Fruit fly (Drosophila melanogaster): Measurements from ENCODE around the gene wat.
A peak's percentile ranks its signal among the peaks of the same experiment; 100 is the strongest.

The wat gene

DNA sequence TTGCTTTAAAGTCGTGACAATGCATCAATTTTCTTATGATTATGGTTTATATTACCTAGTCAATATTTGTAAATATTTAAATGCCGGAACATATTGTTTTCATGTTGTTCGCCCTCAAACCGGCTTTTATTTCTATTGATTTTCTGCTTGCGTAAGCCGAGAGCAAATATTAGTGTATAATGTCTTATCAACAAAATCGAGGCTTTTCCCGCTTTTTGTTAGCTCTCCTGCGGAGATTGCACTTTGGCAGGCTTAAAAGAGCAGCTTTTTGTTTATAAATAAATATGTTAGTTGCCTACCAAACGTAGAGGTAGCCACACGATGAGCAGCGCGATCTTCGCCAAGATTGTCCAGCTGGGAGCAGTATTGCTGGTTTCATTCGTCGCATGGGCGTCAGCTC lies 32.2 kb upstream of the wat start, which contains the start of gene CG11842:
CG11842 (plus strand) TSS at position 301 of the 400 bp plus-strand sequence.
- no peak for TF ChIP-seq nmo (GFP tag; optimal IDR thresholded peaks at IDR 0.05)
- no peak for TF ChIP-seq Sry-δ (GFP tag; optimal IDR thresholded peaks at IDR 0.05)
- no peak for TF ChIP-seq H2.0 (GFP tag; IDR thresholded peaks at IDR 0.05)
- TF ChIP-seq Hsf (GFP tag; optimal IDR thresholded peaks at IDR 0.05) = no peak
- TF ChIP-seq mam (GFP tag; optimal IDR thresholded peaks at IDR 0.05) = no peak
- no peak for TF ChIP-seq CG16813 (GFP tag; IDR thresholded peaks at IDR 0.05; ENCODE audit: partially characterized antibody)
- TF ChIP-seq gem (tag; optimal IDR thresholded peaks at IDR 0.05) = no peak

DNA sequence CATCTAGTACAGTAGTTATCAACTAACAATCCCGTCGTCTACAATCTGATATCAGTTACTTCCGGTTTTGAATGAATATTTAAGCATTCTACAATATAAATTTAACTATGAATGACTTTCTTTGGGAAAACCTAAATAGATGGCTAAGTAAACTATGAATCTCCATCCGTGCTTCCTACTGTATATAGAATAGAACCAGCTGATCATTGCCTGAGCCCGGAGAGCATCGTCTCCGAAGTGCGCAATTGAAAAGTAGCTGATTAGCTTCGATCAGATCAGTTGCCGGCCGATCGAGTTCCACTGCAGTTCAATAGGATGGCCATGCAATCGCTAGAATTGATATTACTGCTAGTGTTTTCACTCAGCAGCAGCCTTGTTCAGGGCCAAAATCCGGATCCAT lies 30.6 kb upstream of the wat start, which contains the start of gene CG11841:
CG11841 (plus strand) TSS at position 301 of the 400 bp plus-strand sequence.
- no peak for TF ChIP-seq Ets97D (GFP tag; optimal IDR thresholded peaks at IDR 0.05)
- TF ChIP-seq exex (tag; optimal IDR thresholded peaks at IDR 0.05) = no peak
- TF ChIP-seq CG2129 (GFP tag; IDR thresholded peaks at IDR 0.05; ENCODE audit: partially characterized antibody) = no peak
- no peak for TF ChIP-seq Hr39 (optimal IDR thresholded peaks at IDR 0.05)
- no peak for TF ChIP-seq CG30431 (GFP tag; optimal IDR thresholded peaks at IDR 0.05)
- no peak for TF ChIP-seq phol (tag; optimal IDR thresholded peaks at IDR 0.05)
- TF ChIP-seq CG30020 (tag; optimal IDR thresholded peaks at IDR 0.05) = no peak
- no peak for TF ChIP-seq CG15601 (tag; optimal IDR thresholded peaks at IDR 0.05)
- TF ChIP-seq slp2 (GFP tag; optimal IDR thresholded peaks at IDR 0.05) = no peak
- TF ChIP-seq CG12769 (tag; optimal IDR thresholded peaks at IDR 0.05) = no peak
- TF ChIP-seq sens-2 (GFP tag; IDR thresholded peaks at IDR 0.05) = no peak
- TF ChIP-seq al (GFP tag; IDR thresholded peaks at IDR 0.05) = no peak
- TF ChIP-seq dimm (GFP tag; IDR thresholded peaks at IDR 0.05) = no peak
- TF ChIP-seq sisA (GFP tag; IDR thresholded peaks at IDR 0.05) = no peak
- no peak for TF ChIP-seq Spps (tag; optimal IDR thresholded peaks at IDR 0.05)

DNA sequence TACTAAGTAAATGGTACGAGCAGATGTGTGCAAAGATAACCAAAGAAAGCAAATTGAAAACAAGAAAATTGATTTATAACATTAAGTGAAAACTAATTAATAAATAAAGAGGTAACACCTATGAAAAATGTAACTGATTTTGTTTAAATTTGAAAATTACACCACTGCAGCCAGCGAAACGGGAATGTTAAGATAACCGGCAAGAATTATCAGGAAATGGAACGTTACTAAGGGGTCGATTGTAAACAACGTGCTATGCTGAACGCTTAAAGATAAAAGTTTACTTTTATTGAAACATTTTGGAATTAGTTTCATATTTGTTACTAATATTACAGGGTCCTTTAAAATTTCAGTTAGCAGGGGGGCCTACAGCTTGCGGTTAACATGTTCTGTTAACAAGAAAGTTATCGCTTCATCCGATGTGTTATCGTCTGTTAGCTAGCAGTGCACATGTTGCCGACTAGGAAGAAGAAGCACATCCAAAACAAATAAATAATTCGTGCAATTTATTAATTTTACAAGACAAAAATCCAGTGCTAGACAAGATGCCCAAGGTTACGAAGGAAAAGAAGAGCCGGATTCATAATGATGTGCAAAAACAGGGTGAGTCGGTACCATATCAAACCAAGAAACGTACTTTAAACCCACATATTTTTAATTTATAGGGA lies 29.0 kb upstream of the wat start, which contains the start of gene CG11837:
CG11837 (plus strand) TSS at position 439 of the 668 bp plus-strand sequence.
- TF ChIP-seq Dp (GFP tag; optimal IDR thresholded peaks at IDR 0.05) (peak; percentile 5), CG17359 (tag; optimal IDR thresholded peaks at IDR 0.05) (no peak), CG17829 (tag; optimal IDR thresholded peaks at IDR 0.05) (no peak), chinmo (GFP tag; IDR thresholded peaks at IDR 0.05; ENCODE audit: partially characterized antibody) (no peak), dan (GFP tag; IDR thresholded peaks at IDR 0.05) (no peak), hb (GFP tag; IDR thresholded peaks at IDR 0.05; ENCODE audit: partially characterized antibody) (no peak), CG3163 (GFP tag; optimal IDR thresholded peaks at IDR 0.05) (no peak), CG11093 (GFP tag; IDR thresholded peaks at IDR 0.05) (no peak), CG18599 (GFP tag; optimal IDR thresholded peaks at IDR 0.05) (no peak), bbx (GFP tag; IDR thresholded peaks at IDR 0.05; ENCODE audit: partially characterized antibody) (peak; percentile 48; the same call in 1 of the 2 replicates), B-H1 (GFP tag; IDR thresholded peaks at IDR 0.05) (no peak), Sry-δ (GFP tag; optimal IDR thresholded peaks at IDR 0.05) (peak; percentile 2), fd96Cb (tag; optimal IDR thresholded peaks at IDR 0.05) (no peak), Mad (GFP tag; optimal IDR thresholded peaks at IDR 0.05) (no peak), al (GFP tag; IDR thresholded peaks at IDR 0.05) (no peak), CG13775 (GFP tag; optimal IDR thresholded peaks at IDR 0.05) (no peak), MTF-1 (GFP tag; optimal IDR thresholded peaks at IDR 0.05; ENCODE audit: borderline replicate concordance) (no peak), CG3838 (GFP tag; optimal IDR thresholded peaks at IDR 0.05) (no peak), CG11695 (GFP tag; IDR thresholded peaks at IDR 0.05) (no peak), CG16779 (GFP tag; IDR thresholded peaks at IDR 0.05) (no peak), CG10147 (GFP tag; optimal IDR thresholded peaks at IDR 0.05) (no peak), sima (GFP tag; optimal IDR thresholded peaks at IDR 0.05) (no peak), schlank (tag; optimal IDR thresholded peaks at IDR 0.05) (no peak), Bteb2 (GFP tag; optimal IDR thresholded peaks at IDR 0.05) (no peak), CG8478 (optimal IDR thresholded peaks at IDR 0.05) (no peak), E2f2 (GFP tag; IDR thresholded peaks at IDR 0.05) (peak; percentile 16; the same call in 1 of the 2 replicates), CG17912 (GFP tag; optimal IDR thresholded peaks at IDR 0.05) (no peak), ab (GFP tag; optimal IDR thresholded peaks at IDR 0.05) (no peak)

Data from whole organism, embryonic.